Worm (Caenorhabditis elegans) whole organism, young adult: ENCODE measurements around the gene zipt-3.
"Not testable (repeated sequence)": the region's sequence is repeated elsewhere in the genome, so short reads cannot be mapped to it uniquely, and the experiment has no call there.

ENCODE experiments used
- B0019.2 ChIP-seq: fragments of 200-800 bp; sonication (Bioruptor generic); conservative IDR thresholded peaks from 2 replicates; pipeline ENCODE4 v1.3.6; 2022; ENCODE audit warnings: missing genetic modification reagents, missing genetic modification characterization, missing compliant biosample characterization
- B0035.1 ChIP-seq: sonication (generic microtip); optimal IDR thresholded peaks from 2 replicates; lab custom pipeline; 2016; ENCODE audit warnings: missing genetic modification characterization, mild to moderate bottlenecking, missing compliant biosample characterization, missing genotype, missing genetic modification reagents
- C17E4.6 ChIP-seq: fragments of 200-800 bp; sonication (Bioruptor generic); IDR thresholded peaks from 2 replicates; pipeline ENCODE4 v1.3.6; 2022; ENCODE audit warnings: missing genetic modification reagents, missing genetic modification characterization, missing compliant biosample characterization
- F33H1.4 ChIP-seq: fragments of 200-800 bp; sonication (Bioruptor generic); IDR thresholded peaks from 2 replicates; pipeline ENCODE4 v1.3.6; 2022; ENCODE audit warnings: missing genetic modification reagents, missing genetic modification characterization, missing compliant biosample characterization
- F55B11.4 ChIP-seq: sonication (generic microtip); optimal IDR thresholded peaks from 2 replicates; lab custom pipeline; 2016; ENCODE audit warnings: missing compliant biosample characterization, missing genetic modification characterization, borderline replicate concordance; ENCODE audit not compliant: insufficient read depth
- K12H6.12 ChIP-seq: fragments of 200-800 bp; sonication (Bioruptor generic); optimal IDR thresholded peaks from 2 replicates; lab custom pipeline; 2018; ENCODE audit warnings: mild to moderate bottlenecking, missing genetic modification characterization, missing compliant biosample characterization
- ZK185.1 ChIP-seq: sonication (generic microtip); optimal IDR thresholded peaks from 2 replicates; lab custom pipeline; 2016; ENCODE audit warnings: mild to moderate bottlenecking, missing genetic modification characterization, missing compliant biosample characterization; ENCODE audit not compliant: poor library complexity, severe bottlenecking
- ama-1 ChIP-seq, 3 experiments: fragments of 150-350 bp in 1 of 3; sonication (generic microtip) in 2 of 3; optimal IDR thresholded peaks; 2 replicates each; lab custom pipeline; 2014 to 2018; ENCODE audit warnings: missing biosample characterization in 2 of 3, missing genetic modification characterization in 2 of 3, missing genetic modification reagents in 2 of 3
- egl-44 ChIP-seq: fragments of 200-800 bp; sonication (Bioruptor generic); IDR thresholded peaks from 2 replicates; pipeline ENCODE4 v1.3.6; 2022; ENCODE audit warnings: missing genetic modification reagents, missing genetic modification characterization, missing compliant biosample characterization
- ekl-4 ChIP-seq: fragments of 200-800 bp; sonication (Bioruptor generic); IDR thresholded peaks from 2 replicates; pipeline ENCODE4 v1.3.6; 2022; ENCODE audit warnings: missing genetic modification reagents, missing genetic modification characterization, missing compliant biosample characterization
- ets-4 ChIP-seq: fragments of 200-800 bp; sonication (Bioruptor generic); optimal IDR thresholded peaks from 2 replicates; lab custom pipeline; 2018; ENCODE audit warnings: mild to moderate bottlenecking, missing genetic modification characterization, missing compliant biosample characterization
- hrde-1 ChIP-seq: sonication (generic microtip); optimal IDR thresholded peaks from 2 replicates; lab custom pipeline; 2016; ENCODE audit warnings: missing genetic modification characterization, mild to moderate bottlenecking, missing compliant biosample characterization, moderate library complexity, missing genotype, missing genetic modification reagents, borderline replicate concordance
- let-526 ChIP-seq: fragments of 200-800 bp; sonication (Bioruptor generic); IDR thresholded peaks from 2 replicates; pipeline ENCODE4 v1.3.6; 2022; ENCODE audit warnings: missing genetic modification reagents, missing genetic modification characterization, missing compliant biosample characterization
- let-607 ChIP-seq, 2 experiments: fragments of 200-800 bp in 1 of 2; sonication (Bioruptor generic) in 1 of 2; sonication (generic microtip) in 1 of 2; optimal IDR thresholded peaks; 2 replicates each; lab custom pipeline; 2016 to 2018; ENCODE audit warnings: mild to moderate bottlenecking in 2 of 2, missing compliant biosample characterization in 2 of 2, missing genetic modification characterization in 2 of 2, moderate library complexity in 2 of 2, missing genotype in 1 of 2
- lir-1 ChIP-seq: fragments of 200-800 bp; sonication (Bioruptor generic); conservative IDR thresholded peaks from 2 replicates; pipeline ENCODE4 v1.3.6; 2022; ENCODE audit warnings: missing genetic modification reagents, missing genetic modification characterization, missing compliant biosample characterization
- lsy-27 ChIP-seq: sonication (generic microtip); optimal IDR thresholded peaks from 2 replicates; lab custom pipeline; 2017; ENCODE audit warnings: missing genetic modification characterization, mild to moderate bottlenecking, missing compliant biosample characterization, antibody characterized with exemption, missing genotype, borderline replicate concordance; ENCODE audit not compliant: insufficient read depth
- mes-4 ChIP-seq: sonication (generic microtip); optimal IDR thresholded peaks from 2 replicates; lab custom pipeline; 2016; ENCODE audit warnings: missing genotype, missing genetic modification characterization, missing compliant biosample characterization
- nfya-2 ChIP-seq: fragments of 200-800 bp; sonication (Bioruptor generic); IDR thresholded peaks from 2 replicates; pipeline ENCODE4 v1.3.6; 2022; ENCODE audit warnings: missing genetic modification reagents, missing genetic modification characterization, missing compliant biosample characterization
- nfyb-1 ChIP-seq: fragments of 200-800 bp; sonication (Bioruptor generic); IDR thresholded peaks from 2 replicates; pipeline ENCODE4 v1.3.6; 2022; ENCODE audit warnings: missing genetic modification reagents, missing genetic modification characterization, missing compliant biosample characterization
- nhr-80 ChIP-seq: sonication (generic microtip); optimal IDR thresholded peaks from 2 replicates; lab custom pipeline; 2016; ENCODE audit warnings: missing genetic modification characterization, missing compliant biosample characterization
- pbrm-1 ChIP-seq: fragments of 200-800 bp; sonication (Bioruptor generic); IDR thresholded peaks from 2 replicates; pipeline ENCODE4 v1.3.6; 2022; ENCODE audit warnings: missing genetic modification reagents, missing genetic modification characterization, missing compliant biosample characterization
- rec-8 ChIP-seq, 2 experiments: sonication (generic microtip); optimal IDR thresholded peaks; 2 replicates each; lab custom pipeline; 2016; ENCODE audit warnings: mild to moderate bottlenecking in 2 of 2, missing genetic modification characterization in 2 of 2, missing genetic modification reagents in 2 of 2, missing genotype in 2 of 2, missing biosample characterization in 1 of 2, missing compliant biosample characterization in 1 of 2, moderate library complexity in 1 of 2
- snpc-1.1 ChIP-seq: sonication (generic microtip); optimal IDR thresholded peaks from 2 replicates; lab custom pipeline; 2017; ENCODE audit warnings: missing genetic modification characterization, mild to moderate bottlenecking, missing compliant biosample characterization, antibody characterized with exemption, moderate library complexity, missing genotype, missing genetic modification reagents; ENCODE audit not compliant: insufficient read depth
- snpc-1.3 ChIP-seq: sonication (generic microtip); optimal IDR thresholded peaks from 2 replicates; lab custom pipeline; 2017; ENCODE audit warnings: missing genetic modification characterization, mild to moderate bottlenecking, missing compliant biosample characterization, antibody characterized with exemption, moderate library complexity, missing genotype, missing genetic modification reagents; ENCODE audit not compliant: insufficient read depth
- snpc-4 ChIP-seq, 5 experiments: fragments of 150-350 bp in 1 of 5; sonication (generic microtip) in 4 of 5; optimal IDR thresholded peaks; 2 replicates each; lab custom pipeline; 2014 to 2018; ENCODE audit warnings: missing genetic modification characterization in 5 of 5, missing biosample characterization in 3 of 5, antibody characterized with exemption in 2 of 5, mild to moderate bottlenecking in 2 of 5, missing compliant biosample characterization in 2 of 5, missing genotype in 2 of 5, moderate library complexity in 2 of 5, missing genetic modification reagents in 1 of 5
- sptf-2 ChIP-seq: fragments of 200-800 bp; sonication (Bioruptor generic); optimal IDR thresholded peaks from 2 replicates; lab custom pipeline; 2018; ENCODE audit warnings: mild to moderate bottlenecking, missing genetic modification characterization, missing compliant biosample characterization
- tbp1 ChIP-seq: fragments of 200-800 bp; sonication (Bioruptor generic); optimal IDR thresholded peaks from 2 replicates; lab custom pipeline; 2018; ENCODE audit warnings: mild to moderate bottlenecking, missing genetic modification characterization, missing compliant biosample characterization
- unc-62 ChIP-seq: fragments of 150-350 bp; optimal IDR thresholded peaks from 2 replicates; lab custom pipeline; 2014; ENCODE audit warnings: missing biosample characterization, missing genetic modification reagents, missing genetic modification characterization
- xnd-1 ChIP-seq: sonication (generic microtip); optimal IDR thresholded peaks from 2 replicates; lab custom pipeline; 2016; ENCODE audit warnings: missing genotype, missing genetic modification reagents, missing genetic modification characterization, missing compliant biosample characterization
- ztf-22 ChIP-seq: fragments of 200-800 bp; sonication (Bioruptor generic); optimal IDR thresholded peaks from 2 replicates; lab custom pipeline; 2018; ENCODE audit warnings: mild to moderate bottlenecking, missing genetic modification characterization, moderate library complexity, missing compliant biosample characterization

Gene zipt-3

DNA sequence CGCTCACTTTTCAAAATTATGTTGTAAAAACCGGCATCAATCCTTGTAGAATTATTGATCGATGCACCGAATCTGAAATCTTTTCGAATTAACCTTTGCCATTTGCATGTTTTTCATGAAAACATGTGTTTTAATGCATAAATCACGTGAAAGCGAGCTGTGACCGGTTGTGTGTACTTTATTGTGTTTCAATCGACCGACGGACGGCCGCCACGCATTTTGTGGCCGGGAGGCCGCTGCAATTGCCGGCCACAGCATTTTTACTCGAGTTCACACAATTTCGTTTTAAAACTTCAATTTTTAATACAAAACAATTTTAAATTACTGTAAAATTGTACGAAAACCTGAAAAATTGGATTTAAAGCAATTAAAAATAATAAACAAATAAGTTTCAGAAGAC lies 29.0 kb upstream of the zipt-3 start, which contains the start of gene C25H3.11 (continued):
- TF ChIP-seq nfyb-1 (GFP tag; lab: Robert Waterston, UW) = 0 out of 2 replicates have a peak, but pooled peaks have one; percentile 37
- TF ChIP-seq unc-62 (GFP tag; lab: Kevin White, UChicago) = no peak
- no peak for TF ChIP-seq lsy-27 (tag; lab: Kevin White, UChicago)
- no peak for TF ChIP-seq nfya-2 (GFP tag; lab: Robert Waterston, UW)
- TF ChIP-seq ets-4 (GFP tag; lab: Kevin White, UChicago) = no peak
- TF ChIP-seq egl-44 (GFP tag; lab: Robert Waterston, UW) = no peak
- no peak for TF ChIP-seq ama-1 (optimal IDR thresholded peaks at IDR 0.05; lab: Kevin White, UChicago)
- TF ChIP-seq ama-1 (GFP tag; optimal IDR thresholded peaks at IDR 0.05; lab: Kevin White, UChicago) = no peak
- TF ChIP-seq snpc-1.1 (tag; lab: Kevin White, UChicago) = no peak
- no peak for TF ChIP-seq B0019.2 (GFP tag; lab: Robert Waterston, UW)
- no peak for TF ChIP-seq B0035.1 (tag; lab: Kevin White, UChicago)
- no peak for TF ChIP-seq C17E4.6 (GFP tag; lab: Robert Waterston, UW)
- TF ChIP-seq K12H6.12 (tag; lab: Kevin White, UChicago) = peak; percentile 20
- no peak for TF ChIP-seq F33H1.4 (GFP tag; lab: Robert Waterston, UW)
- no peak for TF ChIP-seq ekl-4 (GFP tag; lab: Robert Waterston, UW)
- TF ChIP-seq rec-8 (tag; optimal IDR thresholded peaks at IDR 0.05; lab: Kevin White, UChicago) = no peak
- TF ChIP-seq F55B11.4 (tag; lab: Kevin White, UChicago) = no peak
- no peak for TF ChIP-seq mes-4 (tag; lab: Kevin White, UChicago)
- TF ChIP-seq snpc-1.3 (tag; lab: Kevin White, UChicago) = no peak
- TF ChIP-seq ZK185.1 (tag; lab: Kevin White, UChicago) = no peak
- no peak for TF ChIP-seq xnd-1 (tag; lab: Kevin White, UChicago)
- TF ChIP-seq sptf-2 (GFP tag; lab: Kevin White, UChicago) = no peak
- TF ChIP-seq nhr-80 (tag; lab: Kevin White, UChicago) = peak; percentile 61
- no peak for TF ChIP-seq ztf-22 (GFP tag; lab: Kevin White, UChicago)
- TF ChIP-seq lir-1 (GFP tag; lab: Robert Waterston, UW) = no peak
- TF ChIP-seq hrde-1 (tag; lab: Kevin White, UChicago) = no peak
- TF ChIP-seq pbrm-1 (GFP tag; lab: Robert Waterston, UW) = peak; percentile 7; the same call in 1 of the 2 replicates
- TF ChIP-seq tbp1 (GFP tag; lab: Kevin White, UChicago) = peak; percentile 41

- TF ChIP-seq let-526 (GFP tag; lab: Robert Waterston, UW) (no peak), hrde-1 (tag; lab: Kevin White, UChicago) (no peak), let-607 (tag; optimal IDR thresholded peaks at IDR 0.05; lab: Kevin White, UChicago) (no peak), snpc-4 (GFP tag; optimal IDR thresholded peaks at IDR 0.05; lab: Kevin White, UChicago) (no peak), snpc-4 (tag; optimal IDR thresholded peaks at IDR 0.05; lab: Kevin White, UChicago) (peak in 1 of 4 experiments; percentile 23), snpc-1.1 (tag; lab: Kevin White, UChicago) (peak; percentile 2), nfyb-1 (GFP tag; lab: Robert Waterston, UW) (no peak), sptf-2 (GFP tag; lab: Kevin White, UChicago) (no peak)
These were observed 26.6 kb upstream of the zipt-3 start, which contains the start of the genes ndub-5 and eif-2D for ce11 chrII:5691216-5691771. Gene ndub-5 (minus strand): TSS chrII:5691353. Gene eif-2D (plus strand): TSS chrII:5691721.

DNA sequence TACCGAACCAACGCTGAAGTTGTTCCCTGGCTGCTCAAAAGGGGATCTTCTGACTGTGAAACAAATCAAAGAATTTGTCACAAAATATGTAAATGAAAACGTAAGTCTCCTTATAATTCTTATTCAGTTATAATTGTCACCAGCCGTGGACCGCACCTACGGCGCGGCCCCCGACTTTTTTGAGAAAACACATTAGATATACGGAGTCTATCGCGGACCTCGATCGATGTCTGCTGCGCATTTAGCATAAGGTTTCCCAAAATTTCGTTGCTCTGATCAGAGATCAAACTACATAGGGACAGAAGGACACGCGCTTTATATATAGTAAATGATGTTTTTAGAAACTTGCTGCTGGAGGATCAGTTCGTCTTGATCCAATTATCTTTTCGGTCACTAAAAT lies 25.0 kb upstream of the zipt-3 start:
- TF ChIP-seq snpc-4 (GFP tag; optimal IDR thresholded peaks at IDR 0.05; lab: Kevin White, UChicago) = not testable (repeated sequence)
- TF ChIP-seq snpc-4 (tag; optimal IDR thresholded peaks at IDR 0.05; lab: Kevin White, UChicago) = peak in 2 of 4 experiments; percentile 64 to 82
- TF ChIP-seq snpc-1.1 (tag; lab: Kevin White, UChicago) = peak; percentile 56
- TF ChIP-seq, all 124 proteins: peak for 2; not testable (repeated sequence) for 122
